Worm (Caenorhabditis elegans): Measurements from ENCODE around the gene Y69A2AR.31.

ce11 chrIV:2642673-2643072 lies 21.1 kb downstream of the Y69A2AR.31 start, which contains the start of gene ric-8:
- TF ChIP-seq tbx-8 (GFP tag; optimal IDR thresholded peaks at IDR 0.05) (no peak), pha-4 (tag; optimal IDR thresholded peaks at IDR 0.05) (no peak), snpc-4 (tag; optimal IDR thresholded peaks at IDR 0.05) (no peak), ztf-11 (tag; optimal IDR thresholded peaks at IDR 0.05) (no peak)
